Fruit fly (Drosophila melanogaster): ENCODE results near the gene CG9150.

Gene CG9150

dm6 chr2L:6019352-6020131, 48.9 kb downstream of the CG9150 start, which contains the start of gene H2.0:
TSS of gene H2.0 (minus strand) at chr2L:6019402.
- TF ChIP-seq Ets96B (tag; optimal IDR thresholded peaks at IDR 0.05) (peak; percentile 70), CG10631 (GFP tag; optimal IDR thresholded peaks at IDR 0.05) (peak; percentile 71), Eip93F (GFP tag; optimal IDR thresholded peaks at IDR 0.05) (no peak), salr (GFP tag; optimal IDR thresholded peaks at IDR 0.05) (peak in 1 of 2 experiments; percentile 64), OdsH (GFP tag; optimal IDR thresholded peaks at IDR 0.05) (peak; percentile 73), fkh (GFP tag; optimal IDR thresholded peaks at IDR 0.05) (peak; percentile 76), eg (GFP tag; IDR thresholded peaks at IDR 0.05) (0 out of 3 replicates have a peak, but pooled peaks have one; percentile 8), Ets21C (GFP tag; optimal IDR thresholded peaks at IDR 0.05) (peak; percentile 67), Blimp-1 (GFP tag; optimal IDR thresholded peaks at IDR 0.05) (peak; percentile 32), fd59A (GFP tag; optimal IDR thresholded peaks at IDR 0.05) (peak; percentile 64), CG3919 (GFP tag; optimal IDR thresholded peaks at IDR 0.05) (peak; percentile 81), CG4318 (GFP tag; optimal IDR thresholded peaks at IDR 0.05) (peak; percentile 43), CG8119 (GFP tag; IDR thresholded peaks at IDR 0.05) (peak; percentile 71), CG3032 (tag; optimal IDR thresholded peaks at IDR 0.05) (no peak), Hr38 (GFP tag; optimal IDR thresholded peaks at IDR 0.05) (no peak), CG6792 (GFP tag; optimal IDR thresholded peaks at IDR 0.05) (peak; percentile 70), CG16779 (tag; optimal IDR thresholded peaks at IDR 0.05) (no peak), Sox102F (GFP tag; optimal IDR thresholded peaks at IDR 0.05) (peak; percentile 55), Smox (GFP tag; optimal IDR thresholded peaks at IDR 0.05) (peak; percentile 69), CG1621 (tag; optimal IDR thresholded peaks at IDR 0.05) (peak; percentile 25), CG6163 (GFP tag; IDR thresholded peaks at IDR 0.05) (peak; percentile 51; the same call in 1 of the 3 replicates), CG15336 (GFP tag; IDR thresholded peaks at IDR 0.05) (peak; percentile 68), CG6854 (GFP tag; optimal IDR thresholded peaks at IDR 0.05) (no peak), CG7368 (GFP tag; optimal IDR thresholded peaks at IDR 0.05) (peak; percentile 3), vri (GFP tag; optimal IDR thresholded peaks at IDR 0.05) (peak; percentile 51), CG11762 (GFP tag; optimal IDR thresholded peaks at IDR 0.05; ENCODE audit: insufficient read depth) (peak; percentile 37), CG6808 (GFP tag; optimal IDR thresholded peaks at IDR 0.05) (peak; percentile 59), net (GFP tag; optimal IDR thresholded peaks at IDR 0.05) (peak; percentile 58), Sox15 (GFP tag; optimal IDR thresholded peaks at IDR 0.05) (peak; percentile 26), Hr39 (GFP tag; optimal IDR thresholded peaks at IDR 0.05) (peak; percentile 68), Sox14 (GFP tag; optimal IDR thresholded peaks at IDR 0.05) (peak; percentile 75), esn (GFP tag; optimal IDR thresholded peaks at IDR 0.05) (peak; percentile 79), CG8319 (GFP tag; optimal IDR thresholded peaks at IDR 0.05) (peak; percentile 28), ss (GFP tag; optimal IDR thresholded peaks at IDR 0.05) (peak; percentile 31 to 72), CG34406 (GFP tag; optimal IDR thresholded peaks at IDR 0.05) (peak; percentile 58), CG11902 (GFP tag; optimal IDR thresholded peaks at IDR 0.05) (peak; percentile 50), CG31627 (GFP tag; optimal IDR thresholded peaks at IDR 0.05) (peak; percentile 59), dac (GFP tag; optimal IDR thresholded peaks at IDR 0.05) (peak; percentile 42), achi (GFP tag; optimal IDR thresholded peaks at IDR 0.05) (peak; percentile 73), CG32006 (GFP tag; optimal IDR thresholded peaks at IDR 0.05) (peak; percentile 81), acj6 (GFP tag; optimal IDR thresholded peaks at IDR 0.05) (peak; percentile 68), CG6276 (GFP tag; optimal IDR thresholded peaks at IDR 0.05) (peak; percentile 59), Lpt (GFP tag; optimal IDR thresholded peaks at IDR 0.05) (peak; percentile 49), topi (GFP tag; optimal IDR thresholded peaks at IDR 0.05) (peak; percentile 78), Hr4 (GFP tag; optimal IDR thresholded peaks at IDR 0.05) (peak; percentile 50), CG11294 (GFP tag; IDR thresholded peaks at IDR 0.05) (no peak), Gug (GFP tag; IDR thresholded peaks at IDR 0.05) (no peak), Eip75B (GFP tag; optimal IDR thresholded peaks at IDR 0.05) (peak; percentile 51), cyc (GFP tag; optimal IDR thresholded peaks at IDR 0.05) (peak; percentile 64), fd85E (GFP tag; optimal IDR thresholded peaks at IDR 0.05) (no peak)

Measured in whole organism, prepupa.